Worm (Caenorhabditis elegans) whole organism, L2 larva: Measurements from ENCODE around the gene F47B10.8.

Experiments
- C34F6.9 ChIP-seq: fragments of 150-350 bp; optimal IDR thresholded peaks from 2 replicates; lab custom pipeline; 2014; ENCODE audit warnings: missing biosample characterization, missing genetic modification characterization
- F13H6.1 ChIP-seq: sonication (generic microtip); optimal IDR thresholded peaks from 2 replicates; lab custom pipeline; 2016; ENCODE audit warnings: missing genetic modification characterization, missing compliant biosample characterization
- ZK546.5 ChIP-seq: sonication (generic microtip); optimal IDR thresholded peaks from 2 replicates; lab custom pipeline; 2017; ENCODE audit warnings: missing biosample characterization, missing genetic modification characterization
- alr-1 ChIP-seq: fragments of 150-350 bp; optimal IDR thresholded peaks from 2 replicates; lab custom pipeline; 2014; ENCODE audit warnings: missing biosample characterization, missing genetic modification characterization
- aly-2 ChIP-seq: fragments of 150-350 bp; optimal IDR thresholded peaks from 2 replicates; lab custom pipeline; 2014; ENCODE audit warnings: missing biosample characterization, missing genetic modification characterization
- ceh-82 ChIP-seq: fragments of 150-350 bp; optimal IDR thresholded peaks from 2 replicates; lab custom pipeline; 2014; ENCODE audit warnings: missing biosample characterization, missing genetic modification characterization
- crh-2 ChIP-seq: sonication (generic microtip); optimal IDR thresholded peaks from 2 replicates; lab custom pipeline; 2017; ENCODE audit warnings: missing biosample characterization, missing genetic modification characterization
- dmd-4 ChIP-seq: sonication (generic microtip); optimal IDR thresholded peaks from 2 replicates; lab custom pipeline; 2017; ENCODE audit warnings: missing biosample characterization, missing genetic modification characterization
- egl-27 ChIP-seq: sonication (generic microtip); optimal IDR thresholded peaks from 3 replicates; lab custom pipeline; 2017; ENCODE audit warnings: missing biosample characterization, missing genetic modification reagents, missing genetic modification characterization
- elt-1 ChIP-seq: fragments of 150-350 bp; optimal IDR thresholded peaks from 2 replicates; lab custom pipeline; 2014; ENCODE audit warnings: missing biosample characterization, missing genetic modification characterization
- fos-1 ChIP-seq: fragments of 150-350 bp; optimal IDR thresholded peaks from 2 replicates; lab custom pipeline; 2014; ENCODE audit warnings: missing biosample characterization, missing genetic modification characterization
- lin-13 ChIP-seq: fragments of 150-350 bp; optimal IDR thresholded peaks from 2 replicates; lab custom pipeline; 2014; ENCODE audit warnings: missing biosample characterization, missing genetic modification reagents, missing genetic modification characterization
- lsy-2 ChIP-seq, 2 experiments: fragments of 150-350 bp in 1 of 2; sonication (generic microtip) in 1 of 2; optimal IDR thresholded peaks; 2 replicates each; lab custom pipeline; 2014 to 2017; ENCODE audit warnings: missing biosample characterization in 2 of 2, missing genetic modification characterization in 2 of 2
- mab-5 ChIP-seq: fragments of 150-350 bp; optimal IDR thresholded peaks from 2 replicates; lab custom pipeline; 2014; ENCODE audit warnings: missing biosample characterization, missing genetic modification characterization
- mdl-1 ChIP-seq, 2 experiments: fragments of 150-350 bp in 1 of 2; sonication (generic microtip) in 1 of 2; optimal IDR thresholded peaks; 2 replicates each; lab custom pipeline; 2017; ENCODE audit warnings: missing biosample characterization in 2 of 2, missing genetic modification characterization in 2 of 2
- nhr-10 ChIP-seq: sonication (generic microtip); optimal IDR thresholded peaks from 2 replicates; lab custom pipeline; 2017; ENCODE audit warnings: missing biosample characterization, missing genetic modification characterization
- nhr-12 ChIP-seq: fragments of 150-350 bp; optimal IDR thresholded peaks from 2 replicates; lab custom pipeline; 2014; ENCODE audit warnings: missing biosample characterization, missing genetic modification characterization
- nhr-129 ChIP-seq: fragments of 150-350 bp; optimal IDR thresholded peaks from 2 replicates; lab custom pipeline; 2014; ENCODE audit warnings: missing biosample characterization, missing genetic modification characterization
- nhr-21 ChIP-seq: fragments of 150-350 bp; optimal IDR thresholded peaks from 2 replicates; lab custom pipeline; 2014; ENCODE audit warnings: missing biosample characterization, missing genetic modification characterization
- nhr-237 ChIP-seq: fragments of 150-350 bp; optimal IDR thresholded peaks from 2 replicates; lab custom pipeline; 2014; ENCODE audit warnings: missing biosample characterization, missing genetic modification characterization
- nhr-25 ChIP-seq: fragments of 150-350 bp; sonication (generic microtip); optimal IDR thresholded peaks from 3 replicates; lab custom pipeline; 2014; ENCODE audit warnings: missing biosample characterization, missing genetic modification characterization
- nhr-6 ChIP-seq: fragments of 150-350 bp; optimal IDR thresholded peaks from 2 replicates; lab custom pipeline; 2014; ENCODE audit warnings: missing biosample characterization, missing genetic modification characterization
- nhr-77 ChIP-seq: fragments of 150-350 bp; optimal IDR thresholded peaks from 2 replicates; lab custom pipeline; 2014; ENCODE audit warnings: missing biosample characterization, missing genetic modification characterization
- peb-1 ChIP-seq: fragments of 150-350 bp; optimal IDR thresholded peaks from 2 replicates; lab custom pipeline; 2014; ENCODE audit warnings: missing biosample characterization, missing genetic modification characterization
- sem-4 ChIP-seq: fragments of 150-350 bp; optimal IDR thresholded peaks from 2 replicates; lab custom pipeline; 2014; ENCODE audit warnings: missing biosample characterization, missing genetic modification reagents, missing genetic modification characterization
- sma-3 ChIP-seq: sonication (generic microtip); optimal IDR thresholded peaks from 2 replicates; lab custom pipeline; 2016; ENCODE audit warnings: missing genetic modification reagents, missing genetic modification characterization, missing compliant biosample characterization
- sma-9 ChIP-seq, 2 experiments: fragments of 150-350 bp in 1 of 2; sonication (generic microtip) in 1 of 2; optimal IDR thresholded peaks; 2 replicates each; lab custom pipeline; 2014 to 2016; ENCODE audit warnings: missing genetic modification characterization in 2 of 2, mild to moderate bottlenecking in 1 of 2, missing biosample characterization in 1 of 2, missing compliant biosample characterization in 1 of 2, missing genetic modification reagents in 1 of 2, moderate library complexity in 1 of 2
- snpc-4 ChIP-seq: fragments of 150-350 bp; optimal IDR thresholded peaks from 2 replicates; lab custom pipeline; 2014; ENCODE audit warnings: missing biosample characterization, missing genetic modification characterization
- unc-39 ChIP-seq: fragments of 150-350 bp; optimal IDR thresholded peaks from 2 replicates; lab custom pipeline; 2014; ENCODE audit warnings: missing biosample characterization, missing genetic modification characterization
- unc-62 ChIP-seq: fragments of 150-350 bp; optimal IDR thresholded peaks from 2 replicates; lab custom pipeline; 2014; ENCODE audit warnings: missing biosample characterization, missing genetic modification reagents, missing genetic modification characterization
- ztf-1 ChIP-seq: fragments of 200-800 bp; sonication (Bioruptor generic); conservative IDR thresholded peaks from 2 replicates; pipeline ENCODE4 v1.3.6; 2022; ENCODE audit warnings: missing genetic modification characterization, missing compliant biosample characterization

Gene F47B10.8

DNA sequence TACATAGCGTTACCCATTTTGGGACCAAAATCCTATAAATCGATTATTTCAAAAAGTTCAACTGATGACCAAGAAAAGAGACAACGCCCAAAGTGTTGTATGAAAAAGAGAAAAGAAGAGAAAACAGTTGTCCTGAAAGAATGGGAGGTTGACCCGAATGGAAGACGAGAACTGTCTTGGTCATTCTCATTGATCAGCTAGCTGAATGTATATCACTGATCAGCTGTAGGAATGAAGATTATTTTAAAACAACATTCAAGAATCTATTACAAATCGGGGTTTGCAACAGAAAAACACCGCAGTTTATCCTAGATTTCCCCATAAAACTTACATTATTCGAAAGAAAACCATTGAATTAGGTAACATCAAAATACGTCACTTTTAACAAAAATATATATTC lies 20.2 kb downstream of the F47B10.8 start, which contains the start of gene F47B10.5:
Gene F47B10.5 (minus strand): TSS at position 101 of the 400 bp plus-strand sequence.
- no peak for TF ChIP-seq elt-1 (tag; lab: Kevin White, UChicago)
- TF ChIP-seq unc-39 = no peak

DNA sequence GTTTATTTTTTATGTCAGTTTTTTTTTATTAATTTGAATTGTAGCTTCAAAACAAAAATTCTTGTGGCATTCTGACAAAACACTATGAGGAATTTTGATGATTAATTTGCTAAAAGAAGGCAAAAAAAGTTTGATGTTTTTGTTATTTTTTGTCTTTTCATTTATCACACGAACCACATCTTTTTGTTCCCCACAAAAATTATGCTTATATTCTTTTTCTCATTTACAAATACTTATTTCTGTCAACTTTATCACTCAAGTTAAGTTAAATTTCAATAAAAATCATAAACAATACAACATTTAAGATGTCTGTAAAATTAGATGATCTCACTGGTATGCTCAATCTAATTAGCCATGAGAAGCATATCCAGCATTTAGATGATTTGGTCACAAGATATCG lies 22.4 kb downstream of the F47B10.8 start, which contains the start of gene F47B10.6:
Gene F47B10.6 (plus strand): TSS at position 301 of the 400 bp plus-strand sequence.
- TF ChIP-seq sma-3 (GFP tag; lab: Kevin White, UChicago) (no peak), mab-5 (tag; lab: Kevin White, UChicago) (no peak), alr-1 (tag; lab: Kevin White, UChicago) (no peak)

DNA sequence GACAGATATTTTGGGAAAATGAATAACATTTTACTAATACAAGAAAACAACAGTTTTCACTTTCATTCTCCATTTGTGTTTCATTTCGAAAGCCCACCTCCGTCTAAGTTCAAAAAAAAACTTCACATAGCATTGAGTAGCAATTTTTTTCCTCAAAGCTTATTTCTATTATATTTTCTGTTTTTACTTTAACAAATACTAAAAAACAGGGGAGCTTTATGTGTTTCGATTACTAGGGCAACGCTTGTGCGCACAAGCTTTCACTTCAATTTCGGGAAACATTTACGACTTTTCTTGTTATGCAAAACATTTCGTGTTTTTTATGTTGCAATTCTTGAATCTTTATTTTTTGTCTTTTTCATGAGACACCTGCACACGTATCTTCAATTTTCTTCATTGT lies 24.7 kb downstream of the F47B10.8 start, which contains the start of gene T21E8.5:
Gene T21E8.5 (plus strand): TSS at position 301 of the 400 bp plus-strand sequence.
- TF ChIP-seq unc-39 = no peak
- no peak for TF ChIP-seq mab-5 (tag; lab: Kevin White, UChicago)
- TF ChIP-seq nhr-77 (tag; lab: Kevin White, UChicago) = no peak
- TF ChIP-seq F13H6.1 (tag; lab: Kevin White, UChicago) = no peak
- no peak for TF ChIP-seq C34F6.9
- no peak for TF ChIP-seq lsy-2 (tag; optimal IDR thresholded peaks at IDR 0.05; lab: Kevin White, UChicago)
- no peak for TF ChIP-seq lin-13
- TF ChIP-seq nhr-129 = no peak
- no peak for TF ChIP-seq sma-9 (GFP tag; optimal IDR thresholded peaks at IDR 0.05; lab: Kevin White, UChicago)
- TF ChIP-seq sma-9 (tag; optimal IDR thresholded peaks at IDR 0.05; lab: Kevin White, UChicago) = no peak
- TF ChIP-seq mdl-1 (tag; optimal IDR thresholded peaks at IDR 0.05; lab: Kevin White, UChicago) = no peak
- no peak for TF ChIP-seq ztf-1 (GFP tag; lab: Robert Waterston, UW)
- no peak for TF ChIP-seq peb-1 (tag; lab: Kevin White, UChicago)
- TF ChIP-seq nhr-6 (tag; lab: Kevin White, UChicago) = no peak
- no peak for TF ChIP-seq nhr-21 (tag; lab: Kevin White, UChicago)
- no peak for TF ChIP-seq fos-1 (tag; lab: Kevin White, UChicago)
- TF ChIP-seq unc-62 (GFP tag; lab: Kevin White, UChicago) = no peak
- no peak for TF ChIP-seq alr-1 (tag; lab: Kevin White, UChicago)

DNA sequence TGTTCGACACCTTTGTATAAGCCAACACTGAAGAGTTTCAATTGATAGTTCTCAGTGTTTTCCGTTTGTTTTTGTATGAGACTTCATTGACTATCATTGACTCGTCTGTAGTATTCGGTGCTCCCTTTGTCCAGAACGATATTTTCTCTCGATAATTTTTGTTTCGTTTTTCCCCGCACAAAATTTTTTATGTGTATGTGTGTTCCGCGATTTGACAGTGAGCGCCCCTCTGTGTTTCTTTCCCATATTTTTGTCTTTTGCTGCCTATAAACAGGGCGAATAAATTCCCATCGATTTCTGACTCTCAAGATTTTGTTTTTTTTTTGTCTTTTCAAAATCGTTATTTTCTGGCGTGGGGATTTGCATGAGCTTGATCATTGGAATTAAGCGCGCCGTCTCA lies 27.4 kb downstream of the F47B10.8 start, which contains the start of gene T21E8.7:
Gene T21E8.7 (plus strand): TSS at position 301 of the 400 bp plus-strand sequence.
- TF ChIP-seq egl-27 (tag; lab: Kevin White, UChicago) (no peak), nhr-21 (tag; lab: Kevin White, UChicago) (no peak), sem-4 (tag; lab: Kevin White, UChicago) (no peak), fos-1 (tag; lab: Kevin White, UChicago) (no peak), nhr-25 (tag; lab: Kevin White, UChicago) (no peak), nhr-237 (tag; lab: Kevin White, UChicago) (no peak), mdl-1 (tag; optimal IDR thresholded peaks at IDR 0.05; lab: Kevin White, UChicago) (no peak), mab-5 (tag; lab: Kevin White, UChicago) (no peak), sma-3 (GFP tag; lab: Kevin White, UChicago) (no peak), F13H6.1 (tag; lab: Kevin White, UChicago) (no peak), nhr-10 (no peak)

DNA sequence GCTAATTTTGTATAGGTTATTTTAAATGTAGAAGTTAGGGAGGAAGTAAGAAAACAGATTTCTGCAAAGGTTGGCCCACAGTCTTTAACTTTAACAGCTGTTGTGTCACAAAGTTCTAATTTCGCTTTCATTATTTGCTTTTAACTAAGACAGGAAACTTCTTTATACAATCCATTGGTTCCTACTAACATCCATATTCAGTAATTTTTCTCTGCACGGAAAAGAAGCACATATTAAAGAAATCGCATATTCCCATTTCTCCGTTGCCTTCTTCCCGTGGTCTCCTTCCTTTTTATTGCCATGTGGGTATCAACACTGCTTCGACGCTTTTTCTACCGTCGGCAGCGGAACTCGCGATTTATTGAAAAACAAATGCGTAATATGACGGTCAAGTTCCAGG lies 28.6 kb downstream of the F47B10.8 start, which contains the start of gene T21E8.6:
Gene T21E8.6 (plus strand): TSS at position 301 of the 400 bp plus-strand sequence.
- TF ChIP-seq ZK546.5 (tag; lab: Kevin White, UChicago) (no peak), crh-2 (tag; lab: Kevin White, UChicago) (no peak), ceh-82 (tag; lab: Kevin White, UChicago) (no peak), aly-2 (tag; lab: Kevin White, UChicago) (no peak), C34F6.9 (no peak), egl-27 (tag; lab: Kevin White, UChicago) (no peak), nhr-12 (tag; lab: Kevin White, UChicago) (no peak)

DNA sequence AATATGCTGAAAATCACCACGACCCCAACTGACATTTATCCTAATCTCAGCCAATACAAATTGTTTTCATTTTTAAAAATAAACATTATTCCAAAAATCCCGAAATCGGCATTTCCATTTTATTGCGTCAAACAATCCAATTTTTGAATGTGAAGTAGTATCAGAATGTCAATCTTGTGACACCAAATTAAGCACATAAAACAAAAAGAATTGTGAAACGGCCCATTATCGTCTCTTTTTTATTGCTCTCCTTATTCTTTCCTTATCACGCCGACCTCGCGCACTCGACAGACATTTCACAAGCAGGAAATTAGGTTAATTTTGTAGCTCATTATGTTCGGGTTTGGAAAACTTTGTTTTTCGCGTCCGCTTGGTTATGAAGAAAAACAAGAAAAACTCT lies 30.1 kb downstream of the F47B10.8 start, which contains the start of gene T21E8.4:
Gene T21E8.4 (plus strand): TSS at position 301 of the 400 bp plus-strand sequence.
- TF ChIP-seq lin-13 (no peak), peb-1 (tag; lab: Kevin White, UChicago) (no peak), nhr-21 (tag; lab: Kevin White, UChicago) (no peak), nhr-12 (tag; lab: Kevin White, UChicago) (no peak), nhr-129 (no peak), snpc-4 (tag; lab: Kevin White, UChicago) (no peak), sem-4 (tag; lab: Kevin White, UChicago) (no peak), unc-39 (no peak), dmd-4 (tag; lab: Kevin White, UChicago) (no peak)
